Worm (Caenorhabditis elegans) whole organism, mixed stage, embryonic: ENCODE results near the gene fbxa-169.

Experiments used
- bed-3 ChIP-seq: fragments of 200-800 bp; sonication (Bioruptor generic); optimal IDR thresholded peaks from 3 replicates; lab custom pipeline; 2018; ENCODE audit warnings: mild to moderate bottlenecking, missing genetic modification characterization, moderate library complexity, missing compliant biosample characterization
- blmp-1 ChIP-seq: fragments of 150-350 bp; optimal IDR thresholded peaks from 2 replicates; lab custom pipeline; 2014; ENCODE audit warnings: missing biosample characterization, missing genetic modification characterization
- elt-1 ChIP-seq: sonication (generic microtip); optimal IDR thresholded peaks from 2 replicates; lab custom pipeline; 2017; ENCODE audit warnings: missing genetic modification characterization, mild to moderate bottlenecking, missing compliant biosample characterization, antibody characterized with exemption, moderate library complexity, borderline replicate concordance; ENCODE audit not compliant: insufficient read depth
- ham-2 ChIP-seq: fragments of 200-800 bp; sonication (Bioruptor generic); optimal IDR thresholded peaks from 2 replicates; lab custom pipeline; 2018; ENCODE audit warnings: mild to moderate bottlenecking, missing genetic modification characterization, missing compliant biosample characterization
- lin-13 ChIP-seq: fragments of 150-350 bp; optimal IDR thresholded peaks from 2 replicates; lab custom pipeline; 2014; ENCODE audit warnings: missing biosample characterization, missing genetic modification characterization
- lsy-2 ChIP-seq: fragments of 150-350 bp; optimal IDR thresholded peaks from 2 replicates; lab custom pipeline; 2014; ENCODE audit warnings: missing biosample characterization, missing genetic modification characterization
- nhr-237 ChIP-seq: fragments of 150-350 bp; optimal IDR thresholded peaks from 2 replicates; lab custom pipeline; 2014; ENCODE audit warnings: missing biosample characterization, missing genetic modification characterization
- unc-62 ChIP-seq: fragments of 150-350 bp; optimal IDR thresholded peaks from 2 replicates; lab custom pipeline; 2014; ENCODE audit warnings: missing biosample characterization, missing genetic modification reagents, missing genetic modification characterization

ce11 chrII:13670707-13671295 lies 22.5 kb downstream of the fbxa-169 start:
- TF ChIP-seq unc-62: no peak
- no peak for TF ChIP-seq elt-1 (tag; lab: Kevin White, UChicago)
- no peak for TF ChIP-seq lsy-2 (tag; lab: Kevin White, UChicago)
- no peak for TF ChIP-seq ham-2 (GFP tag; lab: Kevin White, UChicago)
- TF ChIP-seq nhr-237 (tag; lab: Kevin White, UChicago): no peak
- no peak for TF ChIP-seq bed-3 (GFP tag; lab: Kevin White, UChicago)
- TF ChIP-seq lin-13 (tag; lab: Kevin White, UChicago): no peak
- TF ChIP-seq blmp-1 (tag; lab: Kevin White, UChicago): no peak
